Fruit fly (Drosophila melanogaster) whole organism, prepupa: ENCODE measurements around the gene CG18417.

Experiments used
- CG6854 ChIP-seq: fragments of 200-800 bp; sonication (Bioruptor generic); optimal IDR thresholded peaks from 2 replicates; lab custom pipeline; 2017; ENCODE audit warnings: missing biosample characterization, mild to moderate bottlenecking, missing genetic modification characterization
- Hr38 ChIP-seq: sonication (Bioruptor generic); optimal IDR thresholded peaks from 2 replicates; lab custom pipeline; 2016; ENCODE audit warnings: missing biosample characterization, missing genetic modification characterization
- eg ChIP-seq: fragments of 200-800 bp; sonication (Bioruptor generic); IDR thresholded peaks from 3 replicates; pipeline ENCODE4 v1.3.6; 2022; ENCODE audit warnings: missing biosample characterization, missing genetic modification characterization
- salr ChIP-seq, 2 experiments: fragments of 200-800 bp; sonication (Bioruptor generic); optimal IDR thresholded peaks; 3 replicates each; lab custom pipeline; 2016 to 2018; ENCODE audit warnings: missing biosample characterization in 2 of 2, missing genetic modification characterization in 2 of 2, mild to moderate bottlenecking in 1 of 2

DNA sequence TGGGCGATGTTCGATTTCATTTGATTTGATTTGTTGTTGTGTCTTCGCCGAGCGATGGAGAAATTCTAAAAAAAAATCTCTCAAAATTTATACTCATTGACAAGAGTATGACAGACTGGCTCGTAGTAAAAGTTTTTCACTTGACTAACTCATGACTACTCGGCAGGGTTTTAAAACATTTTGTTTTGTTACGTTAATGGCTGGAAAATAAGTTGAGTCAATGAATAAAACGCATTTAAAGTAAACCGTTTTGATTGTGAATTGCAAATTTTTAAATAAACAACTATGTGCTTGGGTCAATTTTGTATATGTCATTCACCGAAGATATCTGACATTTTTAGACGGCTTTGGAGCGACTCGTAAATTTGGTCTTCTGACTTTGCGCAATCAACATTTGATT, 4.2 kb downstream of the CG18417 start, which contains the start of gene CG8560:
- no peak for TF ChIP-seq salr (GFP tag; optimal IDR thresholded peaks at IDR 0.05; lab: Kevin White, UChicago)
- TF ChIP-seq Hr38 (GFP tag; lab: Kevin White, UChicago): no peak
- no peak for TF ChIP-seq CG6854 (GFP tag; lab: Kevin White, UChicago)
- TF ChIP-seq eg (GFP tag; lab: Robert Waterston, UW): no peak
